Fruit fly (Drosophila melanogaster): ENCODE results near the gene RpL13.
A peak's percentile ranks its signal among the peaks of the same experiment; 100 is the strongest.

Gene RpL13

DNA sequence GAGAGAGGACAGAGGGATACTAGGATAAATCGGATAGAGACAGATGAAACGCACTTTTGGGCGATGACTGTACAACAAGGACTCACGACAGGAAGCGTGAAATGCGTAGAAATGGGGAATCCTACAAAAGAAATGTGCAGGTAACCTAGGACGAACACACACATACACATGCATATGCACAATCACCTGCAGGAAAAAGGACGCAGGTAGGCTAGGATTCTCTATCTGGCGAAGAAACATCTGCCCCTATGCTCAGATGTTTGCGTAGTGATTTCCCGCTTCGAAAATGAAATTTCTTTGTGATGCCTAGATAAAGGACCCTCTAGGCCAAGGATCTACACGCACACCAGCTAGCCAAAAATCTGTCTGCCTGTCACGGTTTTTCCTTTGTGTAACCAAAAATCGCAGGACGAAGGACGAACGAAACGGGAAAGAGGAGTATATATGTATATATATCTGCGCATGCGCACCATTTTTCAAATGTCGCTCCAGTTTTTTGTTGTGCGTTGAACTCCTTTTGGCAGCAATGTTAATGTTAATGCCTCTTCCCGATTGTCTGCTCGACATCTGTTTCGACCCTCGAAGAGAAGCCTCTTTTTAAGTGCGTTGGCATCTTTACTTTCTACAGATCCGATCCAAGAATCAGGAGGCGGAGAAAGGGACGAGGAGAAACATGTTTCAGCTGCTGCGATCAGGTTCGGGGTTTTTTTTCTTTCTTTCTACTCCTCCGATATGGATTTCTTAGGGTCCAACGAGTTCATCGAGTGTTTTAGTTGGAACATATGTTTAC lies 21.3 kb downstream of the RpL13 start:
- no peak for TF ChIP-seq noc (tag; optimal IDR thresholded peaks at IDR 0.05)

dm6 chr2L:9989275-9989674 lies 22.2 kb downstream of the RpL13 start:
- TF ChIP-seq noc (tag; optimal IDR thresholded peaks at IDR 0.05) = no peak

dm6 chr2L:9989846-9990506 lies 22.9 kb downstream of the RpL13 start:
- no peak for TF ChIP-seq noc (tag; optimal IDR thresholded peaks at IDR 0.05)

DNA sequence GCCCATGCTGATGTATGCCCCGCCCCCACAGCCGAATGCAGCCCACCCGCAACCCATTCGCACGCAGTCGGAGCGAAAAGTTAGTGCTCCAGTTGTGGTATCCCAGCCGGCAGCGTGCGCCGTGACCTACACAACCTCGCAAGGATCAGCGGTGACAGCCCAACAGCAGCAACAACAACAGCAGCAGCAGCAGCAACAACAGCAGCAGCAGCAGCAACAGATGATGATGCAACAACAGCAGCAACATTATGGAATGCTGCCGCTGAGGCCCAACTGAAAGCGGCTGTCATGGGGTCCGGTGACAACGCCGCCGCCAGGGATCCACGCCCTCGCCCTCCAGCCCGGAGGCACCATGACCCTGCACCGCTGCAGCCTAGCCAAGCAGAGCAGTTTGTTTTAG lies 27.3 kb downstream of the RpL13 start:
- TF ChIP-seq noc (tag; optimal IDR thresholded peaks at IDR 0.05) = no peak

dm6 chr2L:9996553-9996952 lies 29.4 kb downstream of the RpL13 start:
- TF ChIP-seq noc (tag; optimal IDR thresholded peaks at IDR 0.05) = no peak

- no peak for TF ChIP-seq noc (tag; optimal IDR thresholded peaks at IDR 0.05)
Observed at dm6 chr2L:10002408-10003358, 35.6 kb downstream of the RpL13 start, which contains the start of the genes CG31875 and SoYb. Gene CG31875 (minus strand): TSS chr2L:10002736. Gene SoYb (minus strand): TSS chr2L:10002736.

dm6 chr2L:10003593-10003992 lies 36.5 kb downstream of the RpL13 start, which contains the start of gene Ndf:
Gene Ndf (plus strand): TSS chr2L:10003832.
- peak; percentile 9 for TF ChIP-seq noc (tag; optimal IDR thresholded peaks at IDR 0.05)

- no peak for TF ChIP-seq noc (tag; optimal IDR thresholded peaks at IDR 0.05)
Observed at dm6 chr2L:10004574-10004973, 37.5 kb downstream of the RpL13 start.

DNA sequence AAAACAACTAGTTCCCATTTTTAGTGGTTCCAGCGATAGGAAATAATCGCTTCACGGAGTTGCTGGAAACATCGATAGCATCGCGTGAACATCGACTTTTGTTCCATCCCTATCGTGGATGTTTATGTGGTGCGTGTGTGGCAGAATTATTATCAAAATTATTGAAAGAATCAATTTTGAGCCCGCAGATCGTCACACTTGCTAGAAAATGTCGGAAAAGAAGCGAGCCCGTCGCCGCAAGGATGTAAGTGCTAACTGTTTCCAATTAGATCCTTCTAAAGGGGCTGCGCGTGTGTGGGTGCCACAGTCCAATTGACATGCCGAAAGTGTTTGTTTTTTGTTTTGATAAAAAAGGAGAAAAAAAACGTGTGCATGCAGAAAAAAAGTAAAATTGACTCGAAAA lies 42.2 kb downstream of the RpL13 start, which contains the start of gene Trp1:
Gene Trp1 (plus strand): TSS at position 89 of the 403 bp plus-strand sequence.
- TF ChIP-seq noc (tag; optimal IDR thresholded peaks at IDR 0.05) = no peak

- TF ChIP-seq noc (tag; optimal IDR thresholded peaks at IDR 0.05) = peak; percentile 99
Observed at dm6 chr2L:10009800-10010658, 42.9 kb downstream of the RpL13 start.

dm6 chr2L:10017363-10017762 lies 50.2 kb downstream of the RpL13 start, which contains the start of gene CG13131:
Gene CG13131 (minus strand): TSS chr2L:10017463.
- TF ChIP-seq noc (tag; optimal IDR thresholded peaks at IDR 0.05) = no peak
